Worm (Caenorhabditis elegans): ENCODE results near the gene W06D11.1.

DNA sequence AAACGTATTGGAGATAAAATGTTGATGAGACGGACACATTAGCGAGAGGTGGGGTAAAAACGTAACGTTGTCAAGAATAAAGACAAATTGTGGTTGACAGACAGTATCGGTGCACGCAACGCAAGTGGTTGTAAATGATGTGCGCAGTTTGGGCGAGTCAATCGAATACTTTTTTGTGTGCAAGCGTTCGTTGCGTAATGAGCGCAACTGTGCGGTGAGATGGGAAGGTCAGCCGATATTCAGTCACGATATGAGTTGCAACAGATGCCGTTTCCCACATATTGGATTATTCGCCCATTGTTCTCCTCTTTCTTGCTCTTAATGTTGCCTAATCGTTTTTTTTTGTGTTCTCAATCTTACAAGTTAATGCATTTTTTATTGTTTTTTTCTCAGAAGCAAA is 26.4 kb downstream of the W06D11.1 start, which contains the start of gene ceh-40:
- no peak for TF ChIP-seq hlh-8 (tag; optimal IDR thresholded peaks at IDR 0.05)
- no peak for TF ChIP-seq ets-4 (tag; optimal IDR thresholded peaks at IDR 0.05)
- no peak for TF ChIP-seq syd-9 (tag; optimal IDR thresholded peaks at IDR 0.05)
- no peak for TF ChIP-seq dve-1 (tag; optimal IDR thresholded peaks at IDR 0.05)
- TF ChIP-seq ceh-45 (GFP tag; IDR thresholded peaks at IDR 0.05): no peak
- no peak for TF ChIP-seq unc-3 (GFP tag; conservative IDR thresholded peaks at IDR 0.05)
- TF ChIP-seq unc-3 (tag; optimal IDR thresholded peaks at IDR 0.05): no peak
- no peak for TF ChIP-seq unc-86 (tag; optimal IDR thresholded peaks at IDR 0.05)
